Fruit fly (Drosophila melanogaster): ENCODE results near the gene CCT1.

Gene CCT1

DNA sequence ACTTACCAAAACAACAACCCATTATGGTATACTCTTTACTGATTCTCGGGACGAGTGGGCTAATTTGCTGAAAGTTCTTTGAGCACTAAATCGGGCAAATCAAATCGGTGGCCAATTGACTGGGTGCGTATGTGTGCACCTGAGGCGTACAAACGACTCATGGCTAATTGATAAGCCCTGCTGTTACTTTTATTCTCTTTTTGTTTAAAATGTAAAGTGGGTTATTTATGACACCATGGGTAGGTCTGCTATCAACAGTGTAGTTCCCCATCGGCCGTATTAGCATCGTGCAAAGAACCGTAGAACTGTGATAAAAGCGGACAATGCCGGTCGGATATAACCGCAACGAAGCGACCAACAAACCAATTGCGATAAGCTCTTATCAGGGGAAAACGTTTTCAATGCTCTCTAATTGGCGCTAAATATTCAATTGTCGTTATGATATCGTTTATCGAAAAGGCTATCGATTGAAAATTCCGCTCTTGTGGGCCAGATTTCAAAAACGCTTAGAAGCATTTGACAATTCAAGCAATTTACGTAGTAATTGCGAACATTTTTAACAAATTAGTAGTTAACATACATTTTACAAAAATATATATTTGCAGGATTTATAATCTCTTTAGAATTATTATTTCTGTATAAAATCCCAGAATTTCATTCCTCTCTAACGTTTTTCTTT, 43.9 kb downstream of the CCT1 start, which contains the start of gene CG34288 (continued):
- TF ChIP-seq E2f1 (GFP tag; IDR thresholded peaks at IDR 0.05) (peak; percentile 66), onecut (GFP tag; IDR thresholded peaks at IDR 0.05) (peak; percentile 32), chm (GFP tag; IDR thresholded peaks at IDR 0.05) (peak; percentile 13; the same call in 1 of the 2 replicates), CG30020 (tag; optimal IDR thresholded peaks at IDR 0.05) (no peak), lola (GFP tag; optimal IDR thresholded peaks at IDR 0.05) (no peak), prd (optimal IDR thresholded peaks at IDR 0.05) (no peak), prd (GFP tag; IDR thresholded peaks at IDR 0.05) (peak; percentile 47), tll (GFP tag; optimal IDR thresholded peaks at IDR 0.05) (no peak), CG18262 (tag; optimal IDR thresholded peaks at IDR 0.05) (peak; percentile 40), Tbp (GFP tag; optimal IDR thresholded peaks at IDR 0.05) (no peak), hbn (GFP tag; IDR thresholded peaks at IDR 0.05; ENCODE audit: partially characterized antibody) (no peak), CG1603 (tag; optimal IDR thresholded peaks at IDR 0.05) (peak; percentile 53), CG11085 (GFP tag; IDR thresholded peaks at IDR 0.05) (peak; percentile 63), CG1792 (GFP tag; optimal IDR thresholded peaks at IDR 0.05) (no peak), Atf3 (GFP tag; optimal IDR thresholded peaks at IDR 0.05) (peak; percentile 17), CG8359 (GFP tag; optimal IDR thresholded peaks at IDR 0.05; ENCODE audit: borderline replicate concordance) (no peak), CkIIα-i1 (GFP tag; IDR thresholded peaks at IDR 0.05) (peak; percentile 39; the same call in 1 of the 2 replicates), tx (GFP tag; optimal IDR thresholded peaks at IDR 0.05) (peak; percentile 2), aop (GFP tag; IDR thresholded peaks at IDR 0.05) (no peak), CG4617 (GFP tag; optimal IDR thresholded peaks at IDR 0.05; ENCODE audit: borderline replicate concordance) (no peak), Gug (GFP tag; IDR thresholded peaks at IDR 0.05) (no peak; the same call in 2 of the 4 replicates), Scr (GFP tag; IDR thresholded peaks at IDR 0.05; ENCODE audit: partially characterized antibody) (peak; percentile 26; the same call in 1 of the 2 replicates), slp2 (GFP tag; optimal IDR thresholded peaks at IDR 0.05) (peak; percentile 1), her (GFP tag; optimal IDR thresholded peaks at IDR 0.05) (peak; percentile 40), Max (GFP tag; optimal IDR thresholded peaks at IDR 0.05) (no peak), Atf6 (GFP tag; IDR thresholded peaks at IDR 0.05) (peak; percentile 68; the same call in 1 of the 2 replicates), CG10274 (GFP tag; optimal IDR thresholded peaks at IDR 0.05) (peak; percentile 99), Hr51 (GFP tag; optimal IDR thresholded peaks at IDR 0.05) (peak in 1 of 2 experiments; percentile 47), shn (GFP tag; optimal IDR thresholded peaks at IDR 0.05) (peak; percentile 26), Optix (GFP tag; IDR thresholded peaks at IDR 0.05) (0 out of 3 replicates have a peak, but pooled peaks have one; percentile 29), en (GFP tag; optimal IDR thresholded peaks at IDR 0.05) (no peak), mam (GFP tag; optimal IDR thresholded peaks at IDR 0.05) (peak; percentile 34), caup (GFP tag; optimal IDR thresholded peaks at IDR 0.05; ENCODE audit: severe bottlenecking) (peak; percentile 34), Ada2b (GFP tag; IDR thresholded peaks at IDR 0.05) (0 out of 2 replicates have a peak, but pooled peaks have one; percentile 4), corto (GFP tag; optimal IDR thresholded peaks at IDR 0.05) (peak; percentile 78), CG10959 (GFP tag; IDR thresholded peaks at IDR 0.05) (peak; percentile 33; the same call in 1 of the 2 replicates), so (GFP tag; IDR thresholded peaks at IDR 0.05) (0 out of 3 replicates have a peak, but pooled peaks have one; percentile 7), Fer3 (tag; optimal IDR thresholded peaks at IDR 0.05) (peak; percentile 56), crc (GFP tag; optimal IDR thresholded peaks at IDR 0.05) (no peak), CG9932 (GFP tag; IDR thresholded peaks at IDR 0.05) (peak; percentile 48), Aef1 (GFP tag; IDR thresholded peaks at IDR 0.05) (peak; percentile 48), pan (optimal IDR thresholded peaks at IDR 0.05) (no peak), pan (GFP tag; optimal IDR thresholded peaks at IDR 0.05 in 1 of 2, IDR thresholded peaks at IDR 0.05 in 1 of 2) (peak in 1 of 2 experiments; percentile 37), CG2678 (tag; optimal IDR thresholded peaks at IDR 0.05) (peak; percentile 58), Rfx (GFP tag; IDR thresholded peaks at IDR 0.05) (peak; percentile 85), unpg (GFP tag; optimal IDR thresholded peaks at IDR 0.05) (no peak), CG17328 (GFP tag; IDR thresholded peaks at IDR 0.05) (peak; percentile 42; the same call in 1 of the 2 replicates), gfzf (GFP tag; optimal IDR thresholded peaks at IDR 0.05) (no peak), Antp (GFP tag; optimal IDR thresholded peaks at IDR 0.05) (peak; percentile 68)
